Worm (Caenorhabditis elegans) whole organism, young adult: ENCODE data around the gene nspg-9.

Experiments
- B0019.2 ChIP-seq: fragments of 200-800 bp; sonication (Bioruptor generic); conservative IDR thresholded peaks from 2 replicates; pipeline ENCODE4 v1.3.6; 2022; ENCODE audit warnings: missing genetic modification reagents, missing genetic modification characterization, missing compliant biosample characterization
- F10E7.11 ChIP-seq: sonication (generic microtip); optimal IDR thresholded peaks from 2 replicates; lab custom pipeline; 2017; ENCODE audit warnings: mild to moderate bottlenecking, missing genetic modification characterization, moderate library complexity, missing compliant biosample characterization
- F22D6.2 ChIP-seq: sonication (generic microtip); optimal IDR thresholded peaks from 2 replicates; lab custom pipeline; 2016; ENCODE audit warnings: mild to moderate bottlenecking, missing genetic modification characterization, missing compliant biosample characterization
- F23B12.7 ChIP-seq: sonication (generic microtip); optimal IDR thresholded peaks from 2 replicates; lab custom pipeline; 2017; ENCODE audit warnings: missing genetic modification characterization, mild to moderate bottlenecking, missing compliant biosample characterization, antibody characterized with exemption, moderate library complexity; ENCODE audit not compliant: insufficient read depth
- F55B11.4 ChIP-seq: sonication (generic microtip); optimal IDR thresholded peaks from 2 replicates; lab custom pipeline; 2016; ENCODE audit warnings: missing compliant biosample characterization, missing genetic modification characterization, borderline replicate concordance; ENCODE audit not compliant: insufficient read depth
- T07F8.4 ChIP-seq: sonication (generic microtip); optimal IDR thresholded peaks from 2 replicates; lab custom pipeline; 2016; ENCODE audit warnings: mild to moderate bottlenecking, missing genetic modification characterization, moderate library complexity, missing compliant biosample characterization
- T26A5.8 ChIP-seq: sonication (generic microtip); optimal IDR thresholded peaks from 2 replicates; lab custom pipeline; 2016; ENCODE audit warnings: missing genetic modification characterization, missing compliant biosample characterization
- Y53G8AR.9 ChIP-seq: fragments of 200-800 bp; sonication (Bioruptor generic); conservative IDR thresholded peaks from 2 replicates; pipeline ENCODE4 v1.3.6; 2022; ENCODE audit warnings: missing genetic modification reagents, missing genetic modification characterization, missing compliant biosample characterization
- Y56A3A.18 ChIP-seq: fragments of 200-800 bp; sonication (Bioruptor generic); IDR thresholded peaks from 2 replicates; pipeline ENCODE4 v1.3.6; 2022; ENCODE audit warnings: missing genetic modification reagents, missing genetic modification characterization, missing compliant biosample characterization
- Y67H2A.10 ChIP-seq: fragments of 200-800 bp; sonication (Bioruptor generic); conservative IDR thresholded peaks from 2 replicates; pipeline ENCODE4 v1.3.6; 2022; ENCODE audit warnings: missing genetic modification reagents, missing genetic modification characterization, missing compliant biosample characterization
- Y79H2A.3 ChIP-seq: fragments of 200-800 bp; sonication (Bioruptor generic); conservative IDR thresholded peaks from 2 replicates; pipeline ENCODE4 v1.3.6; 2022; ENCODE audit warnings: missing genetic modification reagents, missing genetic modification characterization, missing compliant biosample characterization
- attf-5 ChIP-seq: fragments of 200-800 bp; sonication (Bioruptor generic); optimal IDR thresholded peaks from 2 replicates; lab custom pipeline; 2018; ENCODE audit warnings: mild to moderate bottlenecking, missing genetic modification characterization, missing compliant biosample characterization
- attf-6 ChIP-seq: fragments of 200-800 bp; sonication (Bioruptor generic); IDR thresholded peaks from 2 replicates; pipeline ENCODE4 v1.3.6; 2022; ENCODE audit warnings: missing genetic modification reagents, missing genetic modification characterization, missing compliant biosample characterization
- bed-1 ChIP-seq: fragments of 200-800 bp; sonication (Bioruptor generic); IDR thresholded peaks from 2 replicates; pipeline ENCODE4 v1.3.6; 2022; ENCODE audit warnings: missing genetic modification reagents, missing genetic modification characterization, missing compliant biosample characterization
- bed-2 ChIP-seq: fragments of 200-800 bp; sonication (Bioruptor generic); IDR thresholded peaks from 2 replicates; pipeline ENCODE4 v1.3.6; 2022; ENCODE audit warnings: missing genetic modification reagents, missing genetic modification characterization, missing compliant biosample characterization
- cebp-1 ChIP-seq, 2 experiments: fragments of 200-800 bp in 1 of 2; sonication (Bioruptor generic) in 1 of 2; sonication (generic microtip) in 1 of 2; IDR thresholded peaks in 1 of 2; optimal IDR thresholded peaks in 1 of 2; 2 replicates each; pipeline versions ENCODE4 v1.3.6 to Lab custom; 2017 to 2022; ENCODE audit warnings: missing compliant biosample characterization in 2 of 2, missing genetic modification characterization in 2 of 2, mild to moderate bottlenecking in 1 of 2, missing genetic modification reagents in 1 of 2, moderate library complexity in 1 of 2
- ceh-27 ChIP-seq: fragments of 200-800 bp; sonication (Bioruptor generic); optimal IDR thresholded peaks from 2 replicates; lab custom pipeline; 2018; ENCODE audit warnings: mild to moderate bottlenecking, missing genetic modification characterization, moderate library complexity, missing compliant biosample characterization
- ceh-58 ChIP-seq: fragments of 200-800 bp; sonication (Bioruptor generic); IDR thresholded peaks from 2 replicates; pipeline ENCODE4 v1.3.6; 2022; ENCODE audit warnings: missing genetic modification characterization, missing compliant biosample characterization
- ceh-79 ChIP-seq: sonication (generic microtip); optimal IDR thresholded peaks from 2 replicates; lab custom pipeline; 2017; ENCODE audit warnings: mild to moderate bottlenecking, missing genetic modification characterization, missing compliant biosample characterization
- die-1 ChIP-seq: sonication (generic microtip); optimal IDR thresholded peaks from 2 replicates; lab custom pipeline; 2016; ENCODE audit warnings: missing genotype, mild to moderate bottlenecking, missing genetic modification characterization, missing compliant biosample characterization
- fkh-3 ChIP-seq: sonication (generic microtip); optimal IDR thresholded peaks from 2 replicates; lab custom pipeline; 2016; ENCODE audit warnings: mild to moderate bottlenecking, missing genetic modification characterization, missing compliant biosample characterization
- gei-17 ChIP-seq: fragments of 200-800 bp; sonication (Bioruptor generic); optimal IDR thresholded peaks from 2 replicates; lab custom pipeline; 2018; ENCODE audit warnings: mild to moderate bottlenecking, missing genetic modification characterization, missing compliant biosample characterization
- hmg-20 ChIP-seq: fragments of 200-800 bp; sonication (Bioruptor generic); IDR thresholded peaks from 2 replicates; pipeline ENCODE4 v1.3.6; 2022; ENCODE audit warnings: missing genetic modification reagents, missing genetic modification characterization, missing compliant biosample characterization
- lag-1 ChIP-seq: fragments of 200-800 bp; sonication (Bioruptor generic); IDR thresholded peaks from 2 replicates; pipeline ENCODE4 v1.3.6; 2022; ENCODE audit warnings: missing genetic modification reagents, missing genetic modification characterization, missing compliant biosample characterization
- let-607 ChIP-seq, 2 experiments: fragments of 200-800 bp in 1 of 2; sonication (Bioruptor generic) in 1 of 2; sonication (generic microtip) in 1 of 2; optimal IDR thresholded peaks; 2 replicates each; lab custom pipeline; 2016 to 2018; ENCODE audit warnings: mild to moderate bottlenecking in 2 of 2, missing compliant biosample characterization in 2 of 2, missing genetic modification characterization in 2 of 2, moderate library complexity in 2 of 2, missing genotype in 1 of 2
- lin-26 ChIP-seq: fragments of 200-800 bp; sonication (Bioruptor generic); IDR thresholded peaks from 2 replicates; pipeline ENCODE4 v1.3.6; 2022; ENCODE audit warnings: missing genetic modification reagents, missing genetic modification characterization, missing compliant biosample characterization
- lin-35 ChIP-seq, 3 experiments: fragments of 150-350 bp in 2 of 3; sonication (generic microtip) in 1 of 3; optimal IDR thresholded peaks; 2 replicates each; lab custom pipeline; 2014 to 2018; ENCODE audit warnings: missing biosample characterization in 3 of 3, missing genetic modification characterization in 3 of 3, missing genetic modification reagents in 3 of 3
- lin-54 ChIP-seq: fragments of 200-800 bp; sonication (Bioruptor generic); optimal IDR thresholded peaks from 2 replicates; lab custom pipeline; 2018; ENCODE audit warnings: mild to moderate bottlenecking, missing genetic modification characterization, missing compliant biosample characterization
- madf-10 ChIP-seq: sonication (generic microtip); optimal IDR thresholded peaks from 2 replicates; lab custom pipeline; 2016; ENCODE audit warnings: mild to moderate bottlenecking, missing genetic modification characterization, missing compliant biosample characterization
- madf-6 ChIP-seq: fragments of 200-800 bp; sonication (Bioruptor generic); IDR thresholded peaks from 2 replicates; pipeline ENCODE4 v1.3.6; 2022; ENCODE audit warnings: missing genetic modification reagents, missing genetic modification characterization, missing compliant biosample characterization
- nfya-1 ChIP-seq: sonication (generic microtip); optimal IDR thresholded peaks from 2 replicates; lab custom pipeline; 2017; ENCODE audit warnings: antibody characterized with exemption, missing compliant biosample characterization, missing genetic modification characterization, borderline replicate concordance; ENCODE audit not compliant: insufficient read depth
- nfya-2 ChIP-seq: fragments of 200-800 bp; sonication (Bioruptor generic); IDR thresholded peaks from 2 replicates; pipeline ENCODE4 v1.3.6; 2022; ENCODE audit warnings: missing genetic modification reagents, missing genetic modification characterization, missing compliant biosample characterization
- nhr-179 ChIP-seq: sonication (generic microtip); optimal IDR thresholded peaks from 2 replicates; lab custom pipeline; 2016; ENCODE audit warnings: mild to moderate bottlenecking, missing genetic modification characterization, missing compliant biosample characterization
- nhr-80 ChIP-seq: sonication (generic microtip); optimal IDR thresholded peaks from 2 replicates; lab custom pipeline; 2016; ENCODE audit warnings: missing genetic modification characterization, missing compliant biosample characterization
- rcor-1 ChIP-seq: fragments of 200-800 bp; sonication (Bioruptor generic); IDR thresholded peaks from 2 replicates; pipeline ENCODE4 v1.3.6; 2022; ENCODE audit warnings: missing genetic modification reagents, missing genetic modification characterization, missing compliant biosample characterization
- snpc-1.3 ChIP-seq: sonication (generic microtip); optimal IDR thresholded peaks from 2 replicates; lab custom pipeline; 2017; ENCODE audit warnings: missing genetic modification characterization, mild to moderate bottlenecking, missing compliant biosample characterization, antibody characterized with exemption, moderate library complexity, missing genotype, missing genetic modification reagents; ENCODE audit not compliant: insufficient read depth
- snpc-4 ChIP-seq, 5 experiments: fragments of 150-350 bp in 1 of 5; sonication (generic microtip) in 4 of 5; optimal IDR thresholded peaks; 2 replicates each; lab custom pipeline; 2014 to 2018; ENCODE audit warnings: missing genetic modification characterization in 5 of 5, missing biosample characterization in 3 of 5, antibody characterized with exemption in 2 of 5, mild to moderate bottlenecking in 2 of 5, missing compliant biosample characterization in 2 of 5, missing genotype in 2 of 5, moderate library complexity in 2 of 5, missing genetic modification reagents in 1 of 5
- tbx-9 ChIP-seq: sonication (generic microtip); optimal IDR thresholded peaks from 2 replicates; lab custom pipeline; 2016; ENCODE audit warnings: borderline replicate concordance, missing genetic modification characterization, inconsistent platforms, missing compliant biosample characterization
- unc-62 ChIP-seq: fragments of 150-350 bp; optimal IDR thresholded peaks from 2 replicates; lab custom pipeline; 2014; ENCODE audit warnings: missing biosample characterization, missing genetic modification reagents, missing genetic modification characterization
- zim-3 ChIP-seq: sonication (generic microtip); optimal IDR thresholded peaks from 2 replicates; lab custom pipeline; 2017; ENCODE audit warnings: mild to moderate bottlenecking, missing genetic modification characterization, moderate library complexity, missing compliant biosample characterization
- ztf-18 ChIP-seq: sonication (generic microtip); optimal IDR thresholded peaks from 2 replicates; lab custom pipeline; 2016; ENCODE audit warnings: missing genotype, mild to moderate bottlenecking, missing genetic modification characterization, missing compliant biosample characterization
- ztf-22 ChIP-seq: fragments of 200-800 bp; sonication (Bioruptor generic); optimal IDR thresholded peaks from 2 replicates; lab custom pipeline; 2018; ENCODE audit warnings: mild to moderate bottlenecking, missing genetic modification characterization, moderate library complexity, missing compliant biosample characterization
- ztf-25 ChIP-seq: fragments of 200-800 bp; sonication (Bioruptor generic); IDR thresholded peaks from 2 replicates; pipeline ENCODE4 v1.3.6; 2022; ENCODE audit warnings: missing genetic modification reagents, missing genetic modification characterization, missing compliant biosample characterization
- ztf-26 ChIP-seq: sonication (generic microtip); optimal IDR thresholded peaks from 2 replicates; lab custom pipeline; 2017; ENCODE audit warnings: missing genetic modification characterization, missing compliant biosample characterization
- ztf-3 ChIP-seq: fragments of 200-800 bp; sonication (Bioruptor generic); optimal IDR thresholded peaks from 2 replicates; lab custom pipeline; 2018; ENCODE audit warnings: mild to moderate bottlenecking, missing genetic modification characterization, missing compliant biosample characterization
- ztf-6 ChIP-seq: fragments of 200-800 bp; sonication (Bioruptor generic); IDR thresholded peaks from 2 replicates; pipeline ENCODE4 v1.3.6; 2022; ENCODE audit warnings: missing genetic modification reagents, missing genetic modification characterization, missing compliant biosample characterization

nspg-9 gene

DNA sequence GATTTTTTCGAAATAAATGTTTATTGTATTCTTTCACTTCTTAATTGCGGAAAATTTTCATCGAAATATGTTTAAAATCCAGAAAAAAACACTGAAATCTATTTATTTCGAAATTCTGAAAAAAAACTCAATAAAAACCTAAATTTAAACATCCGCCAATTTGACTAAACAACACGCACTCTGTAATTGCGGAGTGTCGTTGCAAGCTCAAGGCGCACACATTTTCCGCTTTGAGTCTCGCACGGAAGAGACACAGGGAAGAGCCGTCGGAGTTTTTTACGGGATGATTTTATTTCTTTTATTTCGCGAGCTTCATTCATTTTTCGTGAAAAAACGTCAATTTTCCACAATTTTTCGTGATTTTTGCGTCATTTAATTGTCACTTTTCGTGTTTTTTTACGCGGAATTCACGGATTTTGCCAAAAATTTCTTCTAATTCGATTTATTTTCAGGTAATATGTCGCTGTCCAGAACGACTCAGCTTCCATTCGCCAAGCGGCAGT, 7.4 kb downstream of the nspg-9 start, which contains the start of gene dld-1 (continued):
- TF ChIP-seq gei-17 (GFP tag; lab: Kevin White, UChicago) (peak; percentile 52), rcor-1 (GFP tag; lab: Robert Waterston, UW) (peak; percentile 92), ztf-26 (tag; lab: Kevin White, UChicago) (peak; percentile 47), ztf-6 (no peak), ceh-27 (GFP tag; lab: Kevin White, UChicago) (peak; percentile 86), nfya-2 (GFP tag; lab: Robert Waterston, UW) (no peak), T26A5.8 (tag; lab: Kevin White, UChicago) (no peak), ceh-79 (tag; lab: Kevin White, UChicago) (no peak), nfya-1 (tag; lab: Kevin White, UChicago) (no peak), F55B11.4 (tag; lab: Kevin White, UChicago) (no peak), Y53G8AR.9 (GFP tag; lab: Robert Waterston, UW) (peak; percentile 83), madf-6 (GFP tag; lab: Robert Waterston, UW) (peak; percentile 89), ztf-18 (peak; percentile 26), bed-2 (GFP tag; lab: Robert Waterston, UW) (no peak), T07F8.4 (tag; lab: Kevin White, UChicago) (no peak), hmg-20 (GFP tag; lab: Robert Waterston, UW) (no peak), Y79H2A.3 (no peak), bed-1 (no peak), fkh-3 (tag; lab: Kevin White, UChicago) (no peak), madf-10 (tag; lab: Kevin White, UChicago) (peak; percentile 69), unc-62 (GFP tag; lab: Kevin White, UChicago) (no peak), snpc-1.3 (tag; lab: Kevin White, UChicago) (peak; percentile 95), F23B12.7 (tag; lab: Kevin White, UChicago) (peak; percentile 91), F10E7.11 (tag; lab: Kevin White, UChicago) (no peak), zim-3 (no peak), Y67H2A.10 (no peak), nhr-179 (tag; lab: Kevin White, UChicago) (no peak), lin-54 (GFP tag; lab: Kevin White, UChicago) (peak; percentile 99), ztf-3 (GFP tag; lab: Kevin White, UChicago) (no peak), nhr-80 (tag; lab: Kevin White, UChicago) (peak; percentile 41), ztf-22 (GFP tag; lab: Kevin White, UChicago) (no peak), ceh-58 (no peak), lin-26 (GFP tag; lab: Robert Waterston, UW) (no peak; the same call in none of the 2 replicates), F22D6.2 (tag; lab: Kevin White, UChicago) (no peak), tbx-9 (tag; lab: Kevin White, UChicago) (no peak), snpc-4 (GFP tag; optimal IDR thresholded peaks at IDR 0.05; lab: Kevin White, UChicago) (peak; percentile 96), snpc-4 (tag; optimal IDR thresholded peaks at IDR 0.05; lab: Kevin White, UChicago) (peak; percentile 74 to 98 (median 97)), let-607 (tag; optimal IDR thresholded peaks at IDR 0.05; lab: Kevin White, UChicago) (peak in 1 of 2 experiments; percentile 28), attf-5 (peak; percentile 85), die-1 (no peak), lin-35 (GFP tag; optimal IDR thresholded peaks at IDR 0.05; lab: Kevin White, UChicago) (peak; percentile 46 to 98 (median 75)), B0019.2 (GFP tag; lab: Robert Waterston, UW) (peak; percentile 68), attf-6 (peak; percentile 99), cebp-1 (GFP tag; IDR thresholded peaks at IDR 0.05; lab: Robert Waterston, UW) (peak; percentile 70), cebp-1 (tag; optimal IDR thresholded peaks at IDR 0.05; lab: Kevin White, UChicago) (peak; percentile 91), Y56A3A.18 (GFP tag; lab: Robert Waterston, UW) (no peak), lag-1 (GFP tag; lab: Robert Waterston, UW) (no peak), ztf-25 (GFP tag; lab: Robert Waterston, UW) (no peak)
